Fruit fly (Drosophila melanogaster): ENCODE data around the gene CG5214.

CG5214 gene

dm6 chr3R:11211291-11212061 lies 32.6 kb upstream of the CG5214 start:
- TF ChIP-seq EcR (GFP tag; optimal IDR thresholded peaks at IDR 0.05) (no peak), usp (GFP tag; optimal IDR thresholded peaks at IDR 0.05) (no peak), Dll (optimal IDR thresholded peaks at IDR 0.05) (no peak), pan (optimal IDR thresholded peaks at IDR 0.05) (no peak), psq (optimal IDR thresholded peaks at IDR 0.05) (no peak), CG8478 (optimal IDR thresholded peaks at IDR 0.05) (no peak)

DNA sequence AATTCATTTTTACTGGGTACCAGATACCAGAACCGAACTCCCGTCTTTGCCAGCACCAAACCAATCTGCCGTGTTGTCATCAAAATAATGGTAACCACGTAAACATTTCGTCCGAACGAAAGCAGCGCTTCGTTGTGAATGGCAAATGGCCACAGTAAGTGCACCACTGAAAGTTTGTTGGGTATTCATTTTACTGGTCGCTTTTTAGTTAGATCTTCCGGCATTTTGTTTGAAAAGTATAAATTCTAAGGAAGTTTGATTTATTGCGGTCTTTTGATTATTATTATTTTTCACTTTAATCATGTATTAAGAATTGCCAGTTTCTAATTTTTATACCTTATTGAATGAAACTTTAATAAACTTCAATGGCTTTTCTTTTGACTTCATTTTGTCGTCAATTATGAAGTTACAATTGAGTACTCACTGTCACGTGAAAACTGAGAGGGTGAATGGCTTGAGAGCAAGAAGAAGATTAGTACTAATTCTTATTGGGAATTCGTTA lies 29.6 kb upstream of the CG5214 start, which contains the start of gene ZnT86D:
Gene ZnT86D, minus strand, starts transcription at position 91 of the 502 bp plus-strand sequence.
- TF ChIP-seq pan (optimal IDR thresholded peaks at IDR 0.05) (no peak), usp (GFP tag; optimal IDR thresholded peaks at IDR 0.05) (no peak), CG8478 (optimal IDR thresholded peaks at IDR 0.05) (no peak), EcR (GFP tag; optimal IDR thresholded peaks at IDR 0.05) (no peak), psq (optimal IDR thresholded peaks at IDR 0.05) (no peak), Dll (optimal IDR thresholded peaks at IDR 0.05) (no peak)

DNA sequence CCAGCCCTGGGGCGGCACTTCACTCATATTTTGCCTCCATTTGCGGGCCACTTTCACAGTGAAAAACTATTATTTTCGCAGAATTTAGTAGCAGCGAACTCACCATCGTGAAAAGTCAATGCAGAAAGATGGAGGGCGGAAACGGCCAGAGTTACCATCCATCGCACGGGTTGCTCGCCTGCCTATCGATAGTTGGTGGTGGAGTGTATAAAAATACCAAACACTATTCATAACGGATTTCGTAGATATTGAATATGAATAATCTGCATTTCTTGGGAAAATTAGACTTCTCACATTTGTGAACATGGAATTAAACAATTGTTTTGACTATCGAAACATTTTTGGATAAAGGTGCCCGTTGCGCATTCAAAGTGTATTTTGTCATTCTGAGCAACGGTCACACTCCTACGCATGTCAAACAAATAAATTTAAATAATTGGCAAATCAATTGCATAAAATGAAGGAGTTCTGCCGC lies 27.9 kb upstream of the CG5214 start, which contains the start of the genes RpS25 and CG4820:
Gene RpS25, minus strand, starts transcription at position 132 of the 475 bp plus-strand sequence.
Gene CG4820, plus strand, starts transcription at position 380 of the 475 bp plus-strand sequence.
- TF ChIP-seq EcR (GFP tag; optimal IDR thresholded peaks at IDR 0.05) (no peak), CG8478 (optimal IDR thresholded peaks at IDR 0.05) (no peak), psq (optimal IDR thresholded peaks at IDR 0.05) (no peak), pan (optimal IDR thresholded peaks at IDR 0.05) (no peak), usp (GFP tag; optimal IDR thresholded peaks at IDR 0.05) (no peak), Dll (optimal IDR thresholded peaks at IDR 0.05) (no peak)

dm6 chr3R:11219883-11220282 lies 24.2 kb upstream of the CG5214 start, which contains the start of gene CG6689:
CG6689 (minus strand) TSS chr3R:11220064.
- TF ChIP-seq CG8478 (optimal IDR thresholded peaks at IDR 0.05): no peak
- no peak for TF ChIP-seq usp (GFP tag; optimal IDR thresholded peaks at IDR 0.05)
- TF ChIP-seq Dll (optimal IDR thresholded peaks at IDR 0.05): no peak
- no peak for TF ChIP-seq pan (optimal IDR thresholded peaks at IDR 0.05)
- no peak for TF ChIP-seq psq (optimal IDR thresholded peaks at IDR 0.05)
- TF ChIP-seq EcR (GFP tag; optimal IDR thresholded peaks at IDR 0.05): no peak

DNA sequence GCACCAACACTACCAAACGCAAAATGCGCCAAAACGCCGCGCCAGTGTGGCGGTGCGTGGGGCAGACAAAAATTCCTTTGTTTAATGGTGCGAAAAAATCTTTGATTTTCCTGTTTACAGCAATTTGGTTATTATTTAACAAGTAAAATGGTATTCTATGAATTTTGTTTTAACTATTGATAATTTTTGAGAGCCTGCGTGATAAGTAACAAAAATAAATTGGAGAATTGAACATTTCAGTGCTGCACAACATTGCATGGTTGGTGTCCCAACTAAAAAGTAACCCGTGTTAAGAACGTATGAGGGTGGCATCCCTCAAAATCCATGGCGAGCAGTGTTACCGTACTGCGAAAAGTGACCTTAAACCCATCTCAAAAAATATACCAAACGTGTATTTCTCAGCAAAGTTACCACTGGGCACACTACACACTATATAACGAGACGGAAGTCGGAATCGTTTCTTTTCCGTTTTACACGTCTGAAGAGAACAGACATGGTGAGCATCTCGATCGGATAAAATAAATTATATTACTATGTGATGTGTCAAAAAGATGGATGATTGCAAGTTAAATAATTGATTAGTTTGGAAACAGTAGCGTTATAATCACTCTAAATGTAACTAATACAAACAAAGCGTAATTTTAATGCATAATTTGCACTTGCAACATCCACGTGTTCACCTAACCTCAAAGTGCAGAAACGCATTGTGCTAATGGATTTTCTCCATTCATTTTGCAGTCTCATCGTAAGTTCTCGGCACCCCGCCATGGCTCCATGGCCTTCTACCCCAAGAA lies 22.5 kb upstream of the CG5214 start, which contains the start of the genes CG6693 and RpL3:
Gene CG6693, minus strand, starts transcription at position 203 of the 794 bp plus-strand sequence.
Gene RpL3, plus strand, starts transcription at position 458 of the 794 bp plus-strand sequence.
- TF ChIP-seq psq (optimal IDR thresholded peaks at IDR 0.05) (no peak), EcR (GFP tag; optimal IDR thresholded peaks at IDR 0.05) (no peak), pan (optimal IDR thresholded peaks at IDR 0.05) (no peak), CG8478 (optimal IDR thresholded peaks at IDR 0.05) (no peak), Dll (optimal IDR thresholded peaks at IDR 0.05) (no peak), usp (GFP tag; optimal IDR thresholded peaks at IDR 0.05) (no peak)

DNA sequence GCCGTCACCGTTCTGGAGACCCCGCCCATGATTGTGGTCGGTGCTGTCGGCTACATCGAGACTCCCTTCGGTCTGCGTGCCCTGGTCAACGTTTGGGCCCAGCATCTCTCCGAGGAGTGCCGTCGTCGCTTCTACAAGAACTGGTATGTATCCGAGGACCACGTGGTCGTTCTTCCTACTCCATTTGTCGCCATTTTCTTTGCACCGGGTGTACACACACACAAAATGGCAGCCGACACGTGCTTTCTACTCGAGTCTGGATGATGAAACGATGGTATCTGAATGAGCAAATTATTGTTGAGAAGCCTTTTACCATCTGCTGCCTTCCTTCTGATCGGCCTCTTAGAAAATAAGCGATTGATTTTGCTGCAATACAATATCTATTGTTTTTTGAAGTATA lies 21.5 kb upstream of the CG5214 start:
- no peak for TF ChIP-seq CG8478 (optimal IDR thresholded peaks at IDR 0.05)
- no peak for TF ChIP-seq EcR (GFP tag; optimal IDR thresholded peaks at IDR 0.05)
- no peak for TF ChIP-seq Dll (optimal IDR thresholded peaks at IDR 0.05)
- TF ChIP-seq pan (optimal IDR thresholded peaks at IDR 0.05): no peak
- TF ChIP-seq usp (GFP tag; optimal IDR thresholded peaks at IDR 0.05): no peak
- TF ChIP-seq psq (optimal IDR thresholded peaks at IDR 0.05): no peak

- no peak for TF ChIP-seq CG8478 (optimal IDR thresholded peaks at IDR 0.05)
- no peak for TF ChIP-seq usp (GFP tag; optimal IDR thresholded peaks at IDR 0.05)
- TF ChIP-seq EcR (GFP tag; optimal IDR thresholded peaks at IDR 0.05): no peak
- no peak for TF ChIP-seq pan (optimal IDR thresholded peaks at IDR 0.05)
- no peak for TF ChIP-seq psq (optimal IDR thresholded peaks at IDR 0.05)
- no peak for TF ChIP-seq Dll (optimal IDR thresholded peaks at IDR 0.05)
Measured at dm6 chr3R:11224478-11224877, 19.6 kb upstream of the CG5214 start.

dm6 chr3R:11225220-11225619 lies 18.9 kb upstream of the CG5214 start, which contains the start of gene scpr-C:
scpr-C (plus strand) TSS chr3R:11225520.
- no peak for TF ChIP-seq usp (GFP tag; optimal IDR thresholded peaks at IDR 0.05)
- no peak for TF ChIP-seq pan (optimal IDR thresholded peaks at IDR 0.05)
- TF ChIP-seq EcR (GFP tag; optimal IDR thresholded peaks at IDR 0.05): no peak
- no peak for TF ChIP-seq CG8478 (optimal IDR thresholded peaks at IDR 0.05)
- no peak for TF ChIP-seq Dll (optimal IDR thresholded peaks at IDR 0.05)
- no peak for TF ChIP-seq psq (optimal IDR thresholded peaks at IDR 0.05)

- peak; percentile 95 for TF ChIP-seq pan (optimal IDR thresholded peaks at IDR 0.05)
- no peak for TF ChIP-seq usp (GFP tag; optimal IDR thresholded peaks at IDR 0.05)
- no peak for TF ChIP-seq CG8478 (optimal IDR thresholded peaks at IDR 0.05)
- no peak for TF ChIP-seq EcR (GFP tag; optimal IDR thresholded peaks at IDR 0.05)
- TF ChIP-seq Dll (optimal IDR thresholded peaks at IDR 0.05): no peak
Measured at dm6 chr3R:11226496-11226895, 17.6 kb upstream of the CG5214 start, which contains the start of gene CG17726. CG17726 (plus strand) TSS chr3R:11226762.

- no peak for TF ChIP-seq psq (optimal IDR thresholded peaks at IDR 0.05)
- TF ChIP-seq pan (optimal IDR thresholded peaks at IDR 0.05): no peak
- TF ChIP-seq EcR (GFP tag; optimal IDR thresholded peaks at IDR 0.05): no peak
- no peak for TF ChIP-seq Dll (optimal IDR thresholded peaks at IDR 0.05)
- TF ChIP-seq usp (GFP tag; optimal IDR thresholded peaks at IDR 0.05): no peak
- TF ChIP-seq CG8478 (optimal IDR thresholded peaks at IDR 0.05): no peak
Measured at dm6 chr3R:11230392-11230791, 13.7 kb upstream of the CG5214 start, which contains the start of gene GCC88. GCC88 (minus strand) TSS chr3R:11230600.

DNA sequence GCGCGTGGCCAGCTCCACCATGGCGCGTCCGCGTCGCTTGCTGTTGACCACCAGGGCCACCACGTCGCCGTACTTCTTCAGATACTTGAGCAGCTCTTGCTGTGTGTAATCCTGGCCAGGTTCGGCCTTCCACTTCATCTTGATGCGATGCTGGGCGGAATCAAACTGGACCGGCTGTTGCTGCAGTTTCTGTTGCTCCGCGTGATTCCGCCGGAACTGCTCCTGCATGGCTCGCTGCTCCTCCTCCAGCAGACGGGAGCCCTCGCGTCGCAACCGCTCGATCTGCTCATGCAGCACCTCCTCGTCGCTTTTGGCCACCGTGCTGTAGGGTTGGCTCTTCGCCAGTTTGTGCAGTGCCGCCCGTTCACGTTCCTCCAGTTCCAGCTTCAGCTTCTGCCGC lies 13.1 kb upstream of the CG5214 start:
- TF ChIP-seq CG8478 (optimal IDR thresholded peaks at IDR 0.05) (no peak), psq (optimal IDR thresholded peaks at IDR 0.05) (no peak), Dll (optimal IDR thresholded peaks at IDR 0.05) (no peak), usp (GFP tag; optimal IDR thresholded peaks at IDR 0.05) (no peak), pan (optimal IDR thresholded peaks at IDR 0.05) (no peak), EcR (GFP tag; optimal IDR thresholded peaks at IDR 0.05) (no peak)
